Fruit fly (Drosophila melanogaster) whole organism: ENCODE data around the gene CG17197.

ENCODE experiments used
- Dll ChIP-seq: fragments of >200 bp; optimal IDR thresholded peaks from 2 replicates; lab custom pipeline; 2017
- psq ChIP-seq: fragments of >200 bp; optimal IDR thresholded peaks from 2 replicates; lab custom pipeline; 2017
- usp ChIP-seq: fragments of >200 bp; optimal IDR thresholded peaks from 2 replicates; lab custom pipeline; 2017; ENCODE audit warnings: missing biosample characterization, missing genetic modification characterization, mixed read lengths

- TF ChIP-seq psq (no peak), Dll (lab: Kevin White, UChicago) (no peak), usp (GFP tag; lab: Kevin White, UChicago) (no peak)
These were observed 21.4 kb downstream of the CG17197 start for dm6 chr3R:25753798-25754197.
